Fruit fly (Drosophila melanogaster) whole organism, embryonic: ENCODE data around the gene Ctr1B.

Source experiments
- Bgb ChIP-seq: fragments of 200-800 bp; sonication (Bioruptor generic); IDR thresholded peaks from 2 replicates; pipeline ENCODE4 v1.3.6; 2022; ENCODE audit warnings: missing biosample characterization, missing genetic modification characterization; ENCODE audit not compliant: partially characterized antibody
- CG12104 ChIP-seq: fragments of 200-800 bp; sonication (Bioruptor generic); optimal IDR thresholded peaks from 3 replicates; lab custom pipeline; 2016; ENCODE audit warnings: missing biosample characterization, missing genetic modification characterization
- CG12155 ChIP-seq: fragments of 200-800 bp; sonication (Bioruptor generic); optimal IDR thresholded peaks from 3 replicates; lab custom pipeline; 2016; ENCODE audit warnings: missing biosample characterization, missing genetic modification characterization
- CG15269 ChIP-seq: fragments of 200-800 bp; sonication (Bioruptor generic); optimal IDR thresholded peaks from 2 replicates; lab custom pipeline; 2018; ENCODE audit warnings: missing biosample characterization, mild to moderate bottlenecking, missing genetic modification characterization, moderate library complexity
- CG18011 ChIP-seq: fragments of 200-800 bp; sonication (Bioruptor generic); optimal IDR thresholded peaks from 2 replicates; lab custom pipeline; 2017; ENCODE audit warnings: missing biosample characterization, missing genetic modification characterization, mild to moderate bottlenecking, moderate library complexity, missing genotype
- CG18476 ChIP-seq: fragments of 200-800 bp; sonication (Bioruptor generic); optimal IDR thresholded peaks from 2 replicates; lab custom pipeline; 2016; ENCODE audit warnings: missing biosample characterization, mild to moderate bottlenecking, missing genetic modification characterization
- CG33557 ChIP-seq: fragments of 200-800 bp; sonication (Bioruptor generic); optimal IDR thresholded peaks from 2 replicates; lab custom pipeline; 2019; ENCODE audit warnings: missing biosample characterization, mild to moderate bottlenecking, missing genetic modification characterization, moderate library complexity
- CG34376 ChIP-seq: fragments of 200-800 bp; sonication (Bioruptor generic); optimal IDR thresholded peaks from 2 replicates; lab custom pipeline; 2018; ENCODE audit warnings: missing biosample characterization, mild to moderate bottlenecking, missing genetic modification characterization
- CG6175 ChIP-seq: fragments of 200-800 bp; sonication (Bioruptor generic); IDR thresholded peaks from 3 replicates; pipeline ENCODE4 v1.3.6; 2022; ENCODE audit warnings: missing biosample characterization, missing genetic modification characterization
- CG6654 ChIP-seq: fragments of 200-800 bp; sonication (Bioruptor generic); optimal IDR thresholded peaks from 2 replicates; lab custom pipeline; 2017; ENCODE audit warnings: missing biosample characterization, mild to moderate bottlenecking, missing genetic modification characterization
- CG7357 ChIP-seq: fragments of 200-800 bp; sonication (Bioruptor generic); IDR thresholded peaks from 3 replicates; pipeline ENCODE4 v1.3.6; 2022; ENCODE audit warnings: missing biosample characterization, missing genetic modification characterization
- CG8089 ChIP-seq: fragments of 200-800 bp; sonication (Bioruptor generic); optimal IDR thresholded peaks from 3 replicates; lab custom pipeline; 2016; ENCODE audit warnings: missing biosample characterization, missing genetic modification characterization
- CG8290 ChIP-seq, 3 experiments: fragments of 200-800 bp; sonication (Bioruptor generic); optimal IDR thresholded peaks; 2 replicates each; lab custom pipeline; 2016 to 2019; ENCODE audit warnings: missing biosample characterization in 3 of 3, missing genetic modification characterization in 3 of 3, mild to moderate bottlenecking in 2 of 3, moderate library complexity in 1 of 3
- CG9797 ChIP-seq: fragments of 200-800 bp; sonication (Bioruptor generic); optimal IDR thresholded peaks from 3 replicates; lab custom pipeline; 2018; ENCODE audit warnings: missing biosample characterization, mild to moderate bottlenecking, missing genetic modification characterization
- CHES-1-like ChIP-seq: fragments of 200-800 bp; sonication (Bioruptor generic); optimal IDR thresholded peaks from 2 replicates; lab custom pipeline; 2016; ENCODE audit warnings: missing biosample characterization, missing genetic modification characterization
- Chrac-16 ChIP-seq: fragments of 200-800 bp; sonication (Bioruptor generic); optimal IDR thresholded peaks from 3 replicates; lab custom pipeline; 2016; ENCODE audit warnings: missing biosample characterization, missing genetic modification characterization
- Fer2 ChIP-seq: fragments of 200-800 bp; sonication (Bioruptor generic); optimal IDR thresholded peaks from 2 replicates; lab custom pipeline; 2018; ENCODE audit warnings: missing biosample characterization, mild to moderate bottlenecking, missing genetic modification characterization, moderate library complexity
- Med ChIP-seq: fragments of 200-800 bp; sonication (Bioruptor generic); peaks from one replicate; lab custom pipeline; 2016; ENCODE audit warnings: missing biosample characterization, missing genetic modification characterization, mild to moderate bottlenecking, inconsistent platforms, moderate library complexity
- Mes4 ChIP-seq: fragments of 200-800 bp; sonication (Bioruptor generic); optimal IDR thresholded peaks from 2 replicates; lab custom pipeline; 2016; ENCODE audit warnings: missing biosample characterization, missing genetic modification characterization
- NC2β ChIP-seq: fragments of 200-800 bp; sonication (Bioruptor generic); optimal IDR thresholded peaks from 2 replicates; lab custom pipeline; 2016; ENCODE audit warnings: missing biosample characterization, missing genetic modification characterization
- PHDP ChIP-seq: fragments of 200-800 bp; sonication (Bioruptor generic); optimal IDR thresholded peaks from 3 replicates; lab custom pipeline; 2018; ENCODE audit warnings: missing biosample characterization, mild to moderate bottlenecking, missing genetic modification characterization, moderate library complexity
- Six4 ChIP-seq: fragments of 200-800 bp; sonication (Bioruptor generic); optimal IDR thresholded peaks from 2 replicates; lab custom pipeline; 2016; ENCODE audit warnings: missing biosample characterization, missing genetic modification characterization
- Xrp1 ChIP-seq: fragments of 200-800 bp; sonication (Bioruptor generic); IDR thresholded peaks from 2 replicates; pipeline ENCODE4 v1.3.6; 2022; ENCODE audit warnings: missing biosample characterization, missing genetic modification characterization
- bab2 ChIP-seq: fragments of 200-800 bp; sonication (Bioruptor generic); optimal IDR thresholded peaks from 2 replicates; lab custom pipeline; 2016; ENCODE audit warnings: missing biosample characterization, missing genetic modification characterization
- bcd ChIP-seq: fragments of 200-800 bp; sonication (Bioruptor generic); optimal IDR thresholded peaks from 2 replicates; lab custom pipeline; 2017; ENCODE audit warnings: missing biosample characterization, mild to moderate bottlenecking, missing genetic modification characterization
- bigmax ChIP-seq: fragments of 200-800 bp; sonication (Bioruptor generic); optimal IDR thresholded peaks from 2 replicates; lab custom pipeline; 2018; ENCODE audit warnings: missing biosample characterization, mild to moderate bottlenecking, missing genetic modification characterization
- br ChIP-seq: fragments of >200 bp; optimal IDR thresholded peaks from 2 replicates; lab custom pipeline; 2017
- cwo ChIP-seq: fragments of 200-800 bp; sonication (Bioruptor generic); optimal IDR thresholded peaks from 3 replicates; lab custom pipeline; 2017; ENCODE audit warnings: missing biosample characterization, missing genetic modification characterization, mild to moderate bottlenecking, moderate library complexity, missing genetic modification reagents
- dysf ChIP-seq: fragments of 200-800 bp; sonication (Bioruptor generic); IDR thresholded peaks from 3 replicates; pipeline ENCODE4 v1.3.6; 2022; ENCODE audit warnings: missing biosample characterization, missing genetic modification characterization
- esg ChIP-seq: fragments of 200-800 bp; sonication (Bioruptor generic); conservative IDR thresholded peaks from 2 replicates; pipeline ENCODE4 v1.3.6; 2022; ENCODE audit warnings: missing biosample characterization, missing genetic modification characterization
- gce ChIP-seq: fragments of 200-800 bp; sonication (Bioruptor generic); IDR thresholded peaks from 3 replicates; pipeline ENCODE4 v1.3.6; 2022; ENCODE audit warnings: missing biosample characterization, missing genetic modification characterization
- gcm ChIP-seq: fragments of 200-800 bp; sonication (Bioruptor generic); optimal IDR thresholded peaks from 2 replicates; lab custom pipeline; 2019; ENCODE audit warnings: missing biosample characterization, mild to moderate bottlenecking, missing genetic modification characterization, moderate library complexity
- ind ChIP-seq: fragments of 200-800 bp; sonication (Bioruptor generic); optimal IDR thresholded peaks from 3 replicates; lab custom pipeline; 2016; ENCODE audit warnings: missing biosample characterization, missing genetic modification characterization
- lab ChIP-seq: fragments of 200-800 bp; sonication (Bioruptor generic); optimal IDR thresholded peaks from 3 replicates; lab custom pipeline; 2017; ENCODE audit warnings: missing biosample characterization, missing genetic modification characterization, mild to moderate bottlenecking, moderate library complexity, missing genetic modification reagents
- lbe ChIP-seq: fragments of 200-800 bp; sonication (Bioruptor generic); optimal IDR thresholded peaks from 2 replicates; lab custom pipeline; 2016; ENCODE audit warnings: missing biosample characterization, mild to moderate bottlenecking, missing genetic modification characterization
- nerfin-2 ChIP-seq: fragments of 200-800 bp; sonication (Bioruptor generic); IDR thresholded peaks from 2 replicates; pipeline ENCODE4 v1.3.6; 2022; ENCODE audit warnings: missing biosample characterization, missing genetic modification characterization; ENCODE audit not compliant: partially characterized antibody
- nom ChIP-seq: fragments of 200-800 bp; sonication (Bioruptor generic); optimal IDR thresholded peaks from 2 replicates; lab custom pipeline; 2017; ENCODE audit warnings: missing biosample characterization, missing genetic modification characterization, mild to moderate bottlenecking, moderate library complexity, missing genetic modification reagents
- pita ChIP-seq: fragments of 200-800 bp; sonication (Bioruptor generic); optimal IDR thresholded peaks from 2 replicates; lab custom pipeline; 2017; ENCODE audit warnings: missing biosample characterization, mild to moderate bottlenecking, missing genetic modification characterization
- pzg ChIP-seq: fragments of 200-800 bp; sonication (Bioruptor generic); optimal IDR thresholded peaks from 3 replicates; lab custom pipeline; 2018; ENCODE audit warnings: missing biosample characterization, mild to moderate bottlenecking, missing genetic modification characterization, moderate library complexity
- ranshi ChIP-seq: fragments of 200-800 bp; sonication (Bioruptor generic); IDR thresholded peaks from 2 replicates; pipeline ENCODE4 v1.3.6; 2022; ENCODE audit warnings: missing biosample characterization, missing genetic modification characterization
- sc ChIP-seq, 3 experiments: fragments of >200 bp in 2 of 3; fragments of 200-800 bp in 1 of 3; sonication (Bioruptor generic) in 1 of 3; optimal IDR thresholded peaks; 2 replicates in 2 of 3; 3 replicates in 1 of 3; lab custom pipeline; 2017; ENCODE audit warnings: mild to moderate bottlenecking in 1 of 3, missing biosample characterization in 1 of 3, missing genetic modification characterization in 1 of 3, missing genetic modification reagents in 1 of 3
- sd ChIP-seq: fragments of 200-800 bp; sonication (Bioruptor generic); optimal IDR thresholded peaks from 3 replicates; lab custom pipeline; 2018; ENCODE audit warnings: missing biosample characterization, mild to moderate bottlenecking, missing genetic modification characterization, moderate library complexity
- shn ChIP-seq: fragments of 200-800 bp; sonication (Bioruptor generic); optimal IDR thresholded peaks from 3 replicates; lab custom pipeline; 2016; ENCODE audit warnings: missing biosample characterization, missing genetic modification characterization
- sr ChIP-seq: fragments of 200-800 bp; sonication (Bioruptor generic); IDR thresholded peaks from 3 replicates; pipeline ENCODE4 v1.3.6; 2022; ENCODE audit warnings: missing biosample characterization, missing genetic modification characterization
- tap ChIP-seq: fragments of 200-800 bp; optimal IDR thresholded peaks from 3 replicates; lab custom pipeline; 2019; ENCODE audit warnings: missing biosample characterization, mild to moderate bottlenecking, missing genetic modification characterization, moderate library complexity
- trh ChIP-seq: fragments of 200-800 bp; sonication (Bioruptor generic); optimal IDR thresholded peaks from 2 replicates; lab custom pipeline; 2016; ENCODE audit warnings: missing biosample characterization, missing genetic modification characterization
- ttk ChIP-seq: fragments of 200-800 bp; sonication (Bioruptor generic); IDR thresholded peaks from 2 replicates; pipeline ENCODE4 v2.1.2; 2022; ENCODE audit warnings: missing biosample characterization, missing genetic modification characterization
- unpg ChIP-seq: fragments of 200-800 bp; sonication (Bioruptor generic); optimal IDR thresholded peaks from 3 replicates; lab custom pipeline; 2018; ENCODE audit warnings: missing biosample characterization, mild to moderate bottlenecking, missing genetic modification characterization, moderate library complexity
- yki ChIP-seq: fragments of >200 bp; optimal IDR thresholded peaks from 3 replicates; lab custom pipeline; 2018

The Ctr1B gene

DNA sequence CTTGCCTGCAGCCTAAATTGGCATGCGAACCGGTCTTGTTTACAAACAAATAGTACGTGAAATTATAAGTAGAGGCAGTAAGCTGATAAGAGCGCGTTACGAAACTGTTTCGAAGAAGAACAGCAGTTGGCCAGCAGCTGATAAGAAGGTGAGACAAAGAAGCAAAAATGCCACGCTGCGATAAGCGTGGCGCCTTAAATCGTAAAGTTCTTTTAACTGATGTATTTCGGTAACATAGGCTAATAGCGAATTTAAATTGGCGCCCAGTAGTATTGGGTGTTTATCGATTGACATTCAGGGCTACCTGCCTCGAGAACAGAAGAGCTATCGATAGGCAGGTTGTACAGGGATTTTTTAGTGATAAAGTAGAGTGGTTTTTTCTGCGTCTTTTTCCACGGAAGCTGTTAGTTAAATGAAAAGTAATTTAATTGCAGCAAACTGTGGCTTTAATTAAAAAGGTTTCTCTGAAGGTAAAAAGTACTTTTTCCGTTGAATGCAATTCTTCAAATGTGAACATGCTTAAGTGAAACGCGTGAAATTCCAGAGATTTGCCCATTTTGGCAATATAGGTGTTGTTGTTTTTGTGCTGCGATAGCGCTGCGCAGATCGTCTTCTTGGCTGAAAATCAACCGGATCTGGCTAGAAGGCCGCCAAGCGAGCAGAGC is 39.3 kb downstream of the Ctr1B start, which contains the start of gene stck (continued):
- TF ChIP-seq sr (GFP tag; lab: Robert Waterston, UW) = no peak
- no peak for TF ChIP-seq CG18476
- TF ChIP-seq gce (GFP tag; lab: Robert Waterston, UW) = no peak
- TF ChIP-seq shn (GFP tag; lab: Kevin White, UChicago) = no peak
- TF ChIP-seq CG12155 (GFP tag; lab: Kevin White, UChicago) = no peak
- TF ChIP-seq sc (optimal IDR thresholded peaks at IDR 0.05; lab: Kevin White, UChicago) = no peak
- no peak for TF ChIP-seq sc (GFP tag; optimal IDR thresholded peaks at IDR 0.05; lab: Kevin White, UChicago)
- TF ChIP-seq CG8089 (GFP tag; lab: Kevin White, UChicago) = no peak
- TF ChIP-seq cwo (GFP tag; lab: Kevin White, UChicago) = no peak
- no peak for TF ChIP-seq ttk (GFP tag; lab: Robert Waterston, UW)
- TF ChIP-seq CG34376 (GFP tag; lab: Kevin White, UChicago) = peak; percentile 81
- TF ChIP-seq PHDP = no peak
- TF ChIP-seq Mes4 (GFP tag; lab: Kevin White, UChicago) = no peak
- no peak for TF ChIP-seq CG12104 (GFP tag; lab: Kevin White, UChicago)
- no peak for TF ChIP-seq br
- TF ChIP-seq CG6175 (GFP tag; lab: Robert Waterston, UW) = no peak
- peak; percentile 64 for TF ChIP-seq Med (GFP tag; lab: Kevin White, UChicago)
- TF ChIP-seq CG15269 (tag; lab: Kevin White, UChicago) = no peak
- TF ChIP-seq CG18011 (GFP tag; lab: Kevin White, UChicago) = no peak
- TF ChIP-seq lbe (GFP tag; lab: Kevin White, UChicago) = no peak
- TF ChIP-seq bcd (GFP tag; lab: Kevin White, UChicago) = peak; percentile 4
- TF ChIP-seq CG8290 (GFP tag; optimal IDR thresholded peaks at IDR 0.05; lab: Kevin White, UChicago) = no peak
- TF ChIP-seq CG8290 (tag; optimal IDR thresholded peaks at IDR 0.05; lab: Kevin White, UChicago) = peak in 1 of 2 experiments; percentile 27
- no peak for TF ChIP-seq bab2 (GFP tag; lab: Kevin White, UChicago)
- TF ChIP-seq gcm = no peak
- peak; percentile 74 for TF ChIP-seq sd (tag; lab: Kevin White, UChicago)
- TF ChIP-seq CG9797 = peak; percentile 78
- no peak for TF ChIP-seq bigmax
- no peak for TF ChIP-seq nerfin-2 (GFP tag; lab: Robert Waterston, UW)
- TF ChIP-seq CHES-1-like (GFP tag; lab: Kevin White, UChicago) = no peak
- TF ChIP-seq pita (GFP tag; lab: Kevin White, UChicago) = no peak
- TF ChIP-seq ind (GFP tag; lab: Kevin White, UChicago) = no peak
- peak; percentile 67 for TF ChIP-seq Bgb (GFP tag; lab: Robert Waterston, UW)
- TF ChIP-seq nom (GFP tag; lab: Kevin White, UChicago) = no peak
- no peak for TF ChIP-seq unpg (GFP tag; lab: Kevin White, UChicago)
- no peak for TF ChIP-seq CG33557 (GFP tag; lab: Kevin White, UChicago)
- no peak for TF ChIP-seq Xrp1
- TF ChIP-seq tap (tag; lab: Kevin White, UChicago) = no peak
- TF ChIP-seq trh (GFP tag; lab: Kevin White, UChicago) = no peak
- no peak for TF ChIP-seq CG7357 (GFP tag; lab: Robert Waterston, UW)
- TF ChIP-seq ranshi = no peak
- TF ChIP-seq lab = peak; percentile 62
- TF ChIP-seq NC2β (GFP tag; lab: Kevin White, UChicago) = no peak
- TF ChIP-seq Chrac-16 (GFP tag; lab: Kevin White, UChicago) = no peak
- TF ChIP-seq Six4 (GFP tag; lab: Kevin White, UChicago) = no peak
- no peak for TF ChIP-seq esg (GFP tag; lab: Robert Waterston, UW)
- TF ChIP-seq Fer2 = no peak
- no peak for TF ChIP-seq CG6654 (GFP tag; lab: Kevin White, UChicago)
- no peak for TF ChIP-seq dysf
- TF ChIP-seq yki (lab: Kevin White, UChicago) = no peak
- peak; percentile 90 for TF ChIP-seq pzg
